Worm (Caenorhabditis elegans) whole organism, L3 larva: ENCODE results near the gene fubl-1.
A peak's percentile ranks its signal among the peaks of the same experiment; 100 is the strongest.

Experiments
- R02D3.7 ChIP-seq: fragments of 150-350 bp; optimal IDR thresholded peaks from 2 replicates; lab custom pipeline; 2014; ENCODE audit warnings: missing biosample characterization, missing genetic modification characterization
- ZK546.5 ChIP-seq: sonication (generic microtip); optimal IDR thresholded peaks from 2 replicates; lab custom pipeline; 2017; ENCODE audit warnings: missing biosample characterization, missing genetic modification characterization
- ama-1 ChIP-seq: fragments of 150-350 bp; optimal IDR thresholded peaks from 2 replicates; lab custom pipeline; 2018
- ceh-16 ChIP-seq: sonication (generic microtip); optimal IDR thresholded peaks from 2 replicates; lab custom pipeline; 2017; ENCODE audit warnings: missing biosample characterization, missing genetic modification characterization
- ceh-28 ChIP-seq: fragments of 150-350 bp; optimal IDR thresholded peaks from 2 replicates; lab custom pipeline; 2014; ENCODE audit warnings: missing biosample characterization, missing genetic modification reagents, missing genetic modification characterization
- daf-12 ChIP-seq: fragments of 150-350 bp; optimal IDR thresholded peaks from 2 replicates; lab custom pipeline; 2014; ENCODE audit warnings: missing biosample characterization, missing genetic modification reagents, missing genetic modification characterization
- egl-27 ChIP-seq: sonication (generic microtip); optimal IDR thresholded peaks from 4 replicates; lab custom pipeline; 2017; ENCODE audit warnings: missing biosample characterization, missing genetic modification reagents, missing genetic modification characterization
- elt-1 ChIP-seq: fragments of 150-350 bp; optimal IDR thresholded peaks from 2 replicates; lab custom pipeline; 2014; ENCODE audit warnings: missing biosample characterization, missing genetic modification characterization
- elt-2 ChIP-seq: sonication (generic microtip); optimal IDR thresholded peaks from 2 replicates; lab custom pipeline; 2016; ENCODE audit warnings: missing genetic modification reagents, mild to moderate bottlenecking, missing genetic modification characterization, missing compliant biosample characterization
- elt-3 ChIP-seq, 3 experiments: fragments of 150-350 bp in 1 of 3; sonication (generic microtip) in 2 of 3; optimal IDR thresholded peaks; 2 replicates in 2 of 3; 4 replicates in 1 of 3; lab custom pipeline; 2014 to 2017; ENCODE audit warnings: missing biosample characterization in 3 of 3, missing genetic modification characterization in 3 of 3
- eor-1 ChIP-seq, 2 experiments: fragments of 150-350 bp; optimal IDR thresholded peaks; 2 replicates each; lab custom pipeline; 2014 to 2018; ENCODE audit warnings: missing biosample characterization in 2 of 2, missing genetic modification characterization in 2 of 2
- fkh-10 ChIP-seq: sonication (generic microtip); optimal IDR thresholded peaks from 2 replicates; lab custom pipeline; 2017; ENCODE audit warnings: missing biosample characterization, missing genetic modification reagents, missing genetic modification characterization
- fos-1 ChIP-seq: fragments of 150-350 bp; optimal IDR thresholded peaks from 2 replicates; lab custom pipeline; 2014; ENCODE audit warnings: missing biosample characterization, missing genetic modification characterization
- hmg-11 ChIP-seq: sonication (generic microtip); optimal IDR thresholded peaks from 2 replicates; lab custom pipeline; 2016; ENCODE audit warnings: missing genetic modification characterization, missing compliant biosample characterization
- jun-1 ChIP-seq: fragments of 150-350 bp; optimal IDR thresholded peaks from 2 replicates; lab custom pipeline; 2014; ENCODE audit warnings: missing biosample characterization, missing genetic modification reagents, missing genetic modification characterization
- lin-15B ChIP-seq: fragments of 150-350 bp; optimal IDR thresholded peaks from 2 replicates; lab custom pipeline; 2014; ENCODE audit warnings: missing biosample characterization, missing genetic modification characterization
- lsy-12 ChIP-seq: sonication (generic microtip); optimal IDR thresholded peaks from 2 replicates; lab custom pipeline; 2016; ENCODE audit warnings: mild to moderate bottlenecking, missing genetic modification characterization, missing compliant biosample characterization
- mdl-1 ChIP-seq: fragments of 150-350 bp; optimal IDR thresholded peaks from 2 replicates; lab custom pipeline; 2014; ENCODE audit warnings: missing biosample characterization, missing genetic modification characterization
- mml-1 ChIP-seq: fragments of 150-350 bp; sonication (generic microtip); optimal IDR thresholded peaks from 3 replicates; lab custom pipeline; 2014; ENCODE audit warnings: missing biosample characterization, missing genetic modification characterization
- nfya-1 ChIP-seq: sonication (generic microtip); optimal IDR thresholded peaks from 2 replicates; lab custom pipeline; 2017; ENCODE audit warnings: missing genetic modification characterization, mild to moderate bottlenecking, missing compliant biosample characterization, antibody characterized with exemption, moderate library complexity; ENCODE audit not compliant: insufficient read depth
- nhr-12 ChIP-seq: fragments of 150-350 bp; optimal IDR thresholded peaks from 2 replicates; lab custom pipeline; 2014; ENCODE audit warnings: missing biosample characterization, missing genetic modification characterization
- nhr-23 ChIP-seq: fragments of 150-350 bp; optimal IDR thresholded peaks from 2 replicates; lab custom pipeline; 2014; ENCODE audit warnings: missing biosample characterization, missing genetic modification reagents, missing genetic modification characterization
- nhr-25 ChIP-seq: sonication (generic microtip); optimal IDR thresholded peaks from 2 replicates; lab custom pipeline; 2017; ENCODE audit warnings: missing biosample characterization, missing genetic modification characterization
- nhr-28 ChIP-seq: fragments of 150-350 bp; optimal IDR thresholded peaks from 2 replicates; lab custom pipeline; 2014; ENCODE audit warnings: missing biosample characterization, missing genetic modification characterization
- nhr-43 ChIP-seq: sonication (generic microtip); optimal IDR thresholded peaks from 2 replicates; lab custom pipeline; 2016; ENCODE audit warnings: mild to moderate bottlenecking, missing genetic modification characterization, missing compliant biosample characterization; ENCODE audit not compliant: poor library complexity, severe bottlenecking
- nhr-67 ChIP-seq: fragments of 150-350 bp; optimal IDR thresholded peaks from 2 replicates; lab custom pipeline; 2014; ENCODE audit warnings: missing biosample characterization, missing genetic modification characterization
- nhr-76 ChIP-seq: fragments of 150-350 bp; sonication (generic microtip); optimal IDR thresholded peaks from 5 replicates; lab custom pipeline; 2014; ENCODE audit warnings: missing biosample characterization, missing genetic modification characterization
- nhr-77 ChIP-seq: fragments of 150-350 bp; optimal IDR thresholded peaks from 2 replicates; lab custom pipeline; 2014; ENCODE audit warnings: missing biosample characterization, missing genetic modification characterization
- pha-4 ChIP-seq: fragments of 150-350 bp; optimal IDR thresholded peaks from 2 replicates; lab custom pipeline; 2014; ENCODE audit warnings: missing biosample characterization, missing genetic modification reagents, missing genetic modification characterization
- pqm-1 ChIP-seq: fragments of 150-350 bp; optimal IDR thresholded peaks from 2 replicates; lab custom pipeline; 2017; ENCODE audit warnings: missing biosample characterization, missing genetic modification characterization, inconsistent platforms
- sea-2 ChIP-seq: fragments of 150-350 bp; sonication (generic microtip); optimal IDR thresholded peaks from 4 replicates; lab custom pipeline; 2014; ENCODE audit warnings: missing biosample characterization, missing genetic modification reagents, missing genetic modification characterization
- skn-1 ChIP-seq: fragments of 150-350 bp; optimal IDR thresholded peaks from 2 replicates; lab custom pipeline; 2014; ENCODE audit warnings: missing biosample characterization, missing genetic modification characterization
- snpc-4 ChIP-seq: fragments of 150-350 bp; optimal IDR thresholded peaks from 2 replicates; lab custom pipeline; 2014; ENCODE audit warnings: missing biosample characterization, missing genetic modification characterization
- tbx-2 ChIP-seq: sonication (generic microtip); optimal IDR thresholded peaks from 2 replicates; lab custom pipeline; 2016; ENCODE audit warnings: mild to moderate bottlenecking, missing genetic modification characterization, missing compliant biosample characterization
- unc-39 ChIP-seq: sonication (generic microtip); optimal IDR thresholded peaks from 4 replicates; lab custom pipeline; 2017; ENCODE audit warnings: missing biosample characterization, missing genetic modification characterization
- unc-62 ChIP-seq: fragments of 150-350 bp; sonication (generic microtip); optimal IDR thresholded peaks from 4 replicates; lab custom pipeline; 2014; ENCODE audit warnings: missing biosample characterization, missing genetic modification reagents, missing genetic modification characterization
- ztf-11 ChIP-seq: fragments of 150-350 bp; optimal IDR thresholded peaks from 2 replicates; lab custom pipeline; 2014; ENCODE audit warnings: missing biosample characterization, missing genetic modification characterization
- ztf-4 ChIP-seq: fragments of 150-350 bp; optimal IDR thresholded peaks from 2 replicates; lab custom pipeline; 2014; ENCODE audit warnings: missing biosample characterization, missing genetic modification characterization

Gene fubl-1

DNA sequence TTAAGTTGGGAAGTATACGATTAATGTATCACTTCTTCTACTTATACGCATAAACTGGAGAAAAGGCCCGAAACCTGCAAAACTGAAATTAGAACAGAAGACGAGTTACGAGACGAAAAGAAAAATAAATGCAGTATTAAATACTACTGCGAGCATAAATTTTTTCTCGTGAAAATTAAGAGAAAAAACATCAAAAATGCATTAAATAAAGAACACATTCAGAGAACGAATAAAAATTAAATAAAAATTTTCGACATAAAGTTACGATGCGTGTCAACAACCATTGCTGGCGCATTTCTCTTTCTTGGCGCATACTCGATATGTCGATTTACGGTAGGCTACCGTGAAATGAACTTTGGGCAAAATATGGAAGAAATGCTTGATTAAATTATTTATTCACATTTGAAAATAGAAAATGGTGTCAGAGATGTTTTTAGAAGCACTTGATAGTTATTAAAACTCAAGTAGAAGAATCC, 33.8 kb downstream of the fubl-1 start, which contains the start of the genes ZK856.19 and ZK856.11:
Gene ZK856.19 (minus strand): TSS at position 51 of the 476 bp plus-strand sequence.
Gene ZK856.11 (minus strand): TSS at position 76 of the 476 bp plus-strand sequence.
- TF ChIP-seq unc-62 (GFP tag; lab: Kevin White, UChicago) = no peak
- peak; percentile 92 for TF ChIP-seq lin-15B (tag; lab: Kevin White, UChicago)
- peak; percentile 28 for TF ChIP-seq fkh-10 (GFP tag; lab: Kevin White, UChicago)
- TF ChIP-seq sea-2 (GFP tag; lab: Kevin White, UChicago) = no peak
- peak; percentile 33 for TF ChIP-seq ceh-28
- peak; percentile 68 for TF ChIP-seq lsy-12 (tag; lab: Kevin White, UChicago)
- no peak for TF ChIP-seq ztf-11 (tag; lab: Kevin White, UChicago)
- peak; percentile 59 for TF ChIP-seq nhr-43 (tag; lab: Kevin White, UChicago)
- TF ChIP-seq unc-39 (tag; lab: Kevin White, UChicago) = no peak
- no peak for TF ChIP-seq nhr-67 (tag; lab: Kevin White, UChicago)
- TF ChIP-seq egl-27 (tag; lab: Kevin White, UChicago) = no peak
- no peak for TF ChIP-seq nhr-28
- no peak for TF ChIP-seq nhr-25 (tag; lab: Kevin White, UChicago)
- TF ChIP-seq R02D3.7 (tag; lab: Kevin White, UChicago) = peak; percentile 86
- TF ChIP-seq pha-4 (tag; lab: Kevin White, UChicago) = peak; percentile 88
- no peak for TF ChIP-seq mdl-1 (tag; lab: Kevin White, UChicago)
- no peak for TF ChIP-seq nhr-77 (tag; lab: Kevin White, UChicago)
- no peak for TF ChIP-seq skn-1 (tag; lab: Kevin White, UChicago)
- no peak for TF ChIP-seq eor-1 (tag; optimal IDR thresholded peaks at IDR 0.05; lab: Kevin White, UChicago)
- peak; percentile 61 for TF ChIP-seq nfya-1 (tag; lab: Kevin White, UChicago)
- no peak for TF ChIP-seq nhr-76
- peak; percentile 30 for TF ChIP-seq pqm-1 (tag; lab: Kevin White, UChicago)
- peak; percentile 39 for TF ChIP-seq jun-1
- no peak for TF ChIP-seq elt-1 (tag; lab: Kevin White, UChicago)
- TF ChIP-seq snpc-4 (tag; lab: Kevin White, UChicago) = peak; percentile 60
- TF ChIP-seq nhr-23 (tag; lab: Kevin White, UChicago) = peak; percentile 68
- TF ChIP-seq daf-12 (tag; lab: Kevin White, UChicago) = no peak
- TF ChIP-seq nhr-12 (tag; lab: Kevin White, UChicago) = no peak
- peak; percentile 28 for TF ChIP-seq hmg-11 (tag; lab: Kevin White, UChicago)
- no peak for TF ChIP-seq ztf-4 (tag; lab: Kevin White, UChicago)
- TF ChIP-seq fos-1 (tag; lab: Kevin White, UChicago) = no peak
- TF ChIP-seq tbx-2 (tag; lab: Kevin White, UChicago) = peak; percentile 29
- peak; percentile 43 for TF ChIP-seq elt-2 (tag; lab: Kevin White, UChicago)
- TF ChIP-seq ZK546.5 (tag; lab: Kevin White, UChicago) = no peak

DNA sequence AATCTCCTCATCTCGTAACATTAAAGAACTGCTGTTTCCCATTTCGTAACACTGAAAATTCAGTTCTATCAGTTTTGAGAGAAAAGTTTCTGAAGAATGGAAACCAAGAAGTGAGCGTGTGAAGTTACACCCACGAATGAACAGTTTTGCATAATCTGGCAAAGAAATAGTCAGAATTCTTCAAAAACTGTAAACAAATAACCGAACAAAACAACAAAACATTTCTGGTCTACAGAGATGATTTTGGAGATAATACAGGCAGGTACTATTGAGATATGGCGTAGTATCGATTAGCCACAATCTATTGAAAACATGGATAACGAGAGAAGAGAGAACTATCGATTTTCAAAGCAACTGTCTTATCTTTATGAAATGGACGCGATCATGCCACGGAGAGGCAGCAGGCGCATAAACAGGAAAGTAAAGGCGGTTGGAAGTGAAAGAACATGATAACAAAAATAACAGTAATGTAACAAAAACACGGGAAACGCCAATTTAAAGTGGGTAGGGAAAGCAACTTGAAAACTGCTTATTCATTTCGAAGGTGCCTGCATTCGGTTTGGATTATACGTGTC, 35.1 kb downstream of the fubl-1 start, which contains the start of gene chpf-1:
Gene chpf-1 (minus strand): TSS at position 51 of the 575 bp plus-strand sequence.
- no peak for TF ChIP-seq unc-62 (GFP tag; lab: Kevin White, UChicago)
- peak in 1 of 3 experiments; percentile 14 for TF ChIP-seq elt-3 (tag; optimal IDR thresholded peaks at IDR 0.05; lab: Kevin White, UChicago)
- no peak for TF ChIP-seq egl-27 (tag; lab: Kevin White, UChicago)
- peak; percentile 34 for TF ChIP-seq nhr-43 (tag; lab: Kevin White, UChicago)
- peak; percentile 77 for TF ChIP-seq elt-2 (tag; lab: Kevin White, UChicago)
- peak; percentile 86 for TF ChIP-seq ceh-28
- TF ChIP-seq nhr-23 (tag; lab: Kevin White, UChicago) = peak; percentile 42
- TF ChIP-seq snpc-4 (tag; lab: Kevin White, UChicago) = peak; percentile 41
- no peak for TF ChIP-seq sea-2 (GFP tag; lab: Kevin White, UChicago)
- TF ChIP-seq nhr-25 (tag; lab: Kevin White, UChicago) = no peak
- peak; percentile 91 for TF ChIP-seq pqm-1 (tag; lab: Kevin White, UChicago)
- TF ChIP-seq lin-15B (tag; lab: Kevin White, UChicago) = no peak
- TF ChIP-seq, all 47 proteins: peak for 7

DNA sequence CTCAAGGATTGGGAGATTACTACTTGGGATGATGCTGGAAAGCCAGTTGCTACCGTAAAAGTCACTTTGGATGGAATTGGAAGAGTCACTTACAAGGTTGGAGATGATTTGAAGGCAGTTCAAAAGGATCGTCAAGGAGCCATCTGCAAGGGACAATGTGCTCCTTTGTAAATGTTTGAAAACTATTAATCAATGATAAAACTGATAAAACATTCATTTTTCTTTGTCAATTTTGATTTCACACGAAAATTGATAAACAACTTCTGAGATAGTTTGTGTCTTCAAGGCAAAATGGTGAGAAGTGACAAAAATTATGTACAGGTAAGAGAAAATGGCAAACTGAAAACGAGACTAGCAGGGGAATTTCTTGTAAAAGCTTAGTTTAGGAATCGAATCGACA, 36.3 kb downstream of the fubl-1 start:
- no peak for TF ChIP-seq pqm-1 (tag; lab: Kevin White, UChicago)
- no peak for TF ChIP-seq mml-1 (tag; lab: Kevin White, UChicago)
- no peak for TF ChIP-seq unc-39 (tag; lab: Kevin White, UChicago)
- peak; percentile 4 for TF ChIP-seq elt-2 (tag; lab: Kevin White, UChicago)
- TF ChIP-seq ama-1 (lab: Kevin White, UChicago) = peak; percentile 18
- no peak for TF ChIP-seq ceh-16 (tag; lab: Kevin White, UChicago)
